Worm (Caenorhabditis elegans) whole organism, L4/young adult: ENCODE data around the gene C33D9.6.

Source experiments
- W03F9.2 ChIP-seq: fragments of 150-350 bp; optimal IDR thresholded peaks from 2 replicates; lab custom pipeline; 2014; ENCODE audit warnings: missing biosample characterization, missing genetic modification characterization
- dao-5 ChIP-seq: sonication (generic microtip); optimal IDR thresholded peaks from 2 replicates; lab custom pipeline; 2016; ENCODE audit warnings: missing genotype, missing genetic modification characterization, moderate library complexity, missing compliant biosample characterization
- him-1 ChIP-seq: sonication (generic microtip); optimal IDR thresholded peaks from 2 replicates; lab custom pipeline; 2016; ENCODE audit warnings: missing genotype, missing genetic modification reagents, missing genetic modification characterization, missing compliant biosample characterization

ce11 chrIV:8807327-8807726 lies 29.4 kb upstream of the C33D9.6 start:
- no peak for TF ChIP-seq him-1 (tag; lab: Kevin White, UChicago)
- TF ChIP-seq dao-5, result no peak
- no peak for TF ChIP-seq W03F9.2 (tag; lab: Kevin White, UChicago)
